Fruit fly (Drosophila melanogaster): ENCODE results near the gene CG6012.
A peak's percentile ranks its signal among the peaks of the same experiment; 100 is the strongest.

Gene CG6012

dm6 chr2L:16879288-16879687, 18.0 kb upstream of the CG6012 start, which contains the start of the genes CG32832, CG31743 and CG34313:
Gene CG32832 (minus strand): TSS chr2L:16879290.
Gene CG31743 (plus strand): TSS chr2L:16879517.
Gene CG34313 (plus strand): TSS chr2L:16879517.
- no peak for TF ChIP-seq Sp1 (GFP tag; optimal IDR thresholded peaks at IDR 0.05)
- TF ChIP-seq GATAd (GFP tag; optimal IDR thresholded peaks at IDR 0.05): no peak
- no peak for TF ChIP-seq HLH106 (tag; optimal IDR thresholded peaks at IDR 0.05)
- TF ChIP-seq dl (GFP tag; optimal IDR thresholded peaks at IDR 0.05; ENCODE audit: insufficient read depth in 1 of 2, partially characterized antibody in 2 of 2): no peak
- TF ChIP-seq CG9705 (GFP tag; optimal IDR thresholded peaks at IDR 0.05): no peak
- TF ChIP-seq sage (GFP tag; optimal IDR thresholded peaks at IDR 0.05): no peak
- no peak for TF ChIP-seq CG32264 (GFP tag; optimal IDR thresholded peaks at IDR 0.05)

- no peak for TF ChIP-seq sage (GFP tag; optimal IDR thresholded peaks at IDR 0.05)
- no peak for TF ChIP-seq ey (GFP tag; optimal IDR thresholded peaks at IDR 0.05)
- TF ChIP-seq Dif (GFP tag; optimal IDR thresholded peaks at IDR 0.05; ENCODE audit: partially characterized antibody): no peak
- TF ChIP-seq usp (GFP tag; optimal IDR thresholded peaks at IDR 0.05): no peak
- TF ChIP-seq CG9705 (GFP tag; optimal IDR thresholded peaks at IDR 0.05): no peak
- no peak for TF ChIP-seq pan (optimal IDR thresholded peaks at IDR 0.05)
- no peak for TF ChIP-seq brk (GFP tag; optimal IDR thresholded peaks at IDR 0.05)
- no peak for TF ChIP-seq HLH106 (tag; optimal IDR thresholded peaks at IDR 0.05)
- TF ChIP-seq fru (GFP tag; optimal IDR thresholded peaks at IDR 0.05): no peak
- TF ChIP-seq tai (GFP tag; optimal IDR thresholded peaks at IDR 0.05): no peak
- TF ChIP-seq foxo (GFP tag; optimal IDR thresholded peaks at IDR 0.05): no peak
- no peak for TF ChIP-seq rgr (GFP tag; optimal IDR thresholded peaks at IDR 0.05)
- TF ChIP-seq Sp1 (GFP tag; optimal IDR thresholded peaks at IDR 0.05): no peak
- TF ChIP-seq woc (GFP tag; optimal IDR thresholded peaks at IDR 0.05): no peak
- no peak for TF ChIP-seq Myc (optimal IDR thresholded peaks at IDR 0.05)
These were observed 16.4 kb upstream of the CG6012 start for dm6 chr2L:16877678-16878077.

dm6 chr2L:16876555-16876954, 15.3 kb upstream of the CG6012 start:
- TF ChIP-seq Rel (GFP tag; optimal IDR thresholded peaks at IDR 0.05) (no peak), Rel (tag; optimal IDR thresholded peaks at IDR 0.05) (peak; percentile 57), pan (optimal IDR thresholded peaks at IDR 0.05) (no peak), CG9705 (GFP tag; optimal IDR thresholded peaks at IDR 0.05) (no peak), woc (GFP tag; optimal IDR thresholded peaks at IDR 0.05) (no peak), brk (GFP tag; optimal IDR thresholded peaks at IDR 0.05) (no peak)

- no peak for TF ChIP-seq foxo (GFP tag; optimal IDR thresholded peaks at IDR 0.05)
- no peak for TF ChIP-seq lola (GFP tag; optimal IDR thresholded peaks at IDR 0.05)
- TF ChIP-seq woc (GFP tag; optimal IDR thresholded peaks at IDR 0.05): no peak
- TF ChIP-seq sage (GFP tag; optimal IDR thresholded peaks at IDR 0.05): no peak
- no peak for TF ChIP-seq Vsx2 (GFP tag; optimal IDR thresholded peaks at IDR 0.05; ENCODE audit: partially characterized antibody)
- TF ChIP-seq CrebA (GFP tag; optimal IDR thresholded peaks at IDR 0.05; ENCODE audit: borderline replicate concordance): no peak
- TF ChIP-seq dmrt93B (GFP tag; optimal IDR thresholded peaks at IDR 0.05): no peak
- no peak for TF ChIP-seq pan (optimal IDR thresholded peaks at IDR 0.05)
- no peak for TF ChIP-seq ey (GFP tag; optimal IDR thresholded peaks at IDR 0.05)
These were observed 13.6 kb upstream of the CG6012 start for dm6 chr2L:16874924-16875323.

dm6 chr2L:16868897-16869324, 7.6 kb upstream of the CG6012 start:
- no peak for TF ChIP-seq Jra (GFP tag; optimal IDR thresholded peaks at IDR 0.05)
- no peak for TF ChIP-seq Vsx2 (GFP tag; optimal IDR thresholded peaks at IDR 0.05; ENCODE audit: partially characterized antibody)
- no peak for TF ChIP-seq CG9705 (GFP tag; optimal IDR thresholded peaks at IDR 0.05)
- no peak for TF ChIP-seq Myc (optimal IDR thresholded peaks at IDR 0.05)
- no peak for TF ChIP-seq psq (GFP tag; optimal IDR thresholded peaks at IDR 0.05)
- TF ChIP-seq Abd-B (GFP tag; optimal IDR thresholded peaks at IDR 0.05): no peak
- no peak for TF ChIP-seq h (GFP tag; optimal IDR thresholded peaks at IDR 0.05)
- no peak for TF ChIP-seq Sp1 (GFP tag; optimal IDR thresholded peaks at IDR 0.05)
- no peak for TF ChIP-seq br (GFP tag; optimal IDR thresholded peaks at IDR 0.05)
- TF ChIP-seq dmrt93B (GFP tag; optimal IDR thresholded peaks at IDR 0.05): no peak
- TF ChIP-seq usp (GFP tag; optimal IDR thresholded peaks at IDR 0.05): no peak
- no peak for TF ChIP-seq Mio (GFP tag; optimal IDR thresholded peaks at IDR 0.05)
- no peak for TF ChIP-seq sv (GFP tag; optimal IDR thresholded peaks at IDR 0.05)
- TF ChIP-seq OdsH (GFP tag; optimal IDR thresholded peaks at IDR 0.05): no peak
- no peak for TF ChIP-seq pan (optimal IDR thresholded peaks at IDR 0.05)
- TF ChIP-seq Dif (GFP tag; optimal IDR thresholded peaks at IDR 0.05; ENCODE audit: partially characterized antibody): no peak
- no peak for TF ChIP-seq Hnf4 (GFP tag; optimal IDR thresholded peaks at IDR 0.05)
